Fruit fly (Drosophila melanogaster) whole organism, embryonic: ENCODE results near the gene CG4218.

Experiments used
- Elba2 ChIP-seq: fragments of 200-800 bp; sonication (Bioruptor generic); optimal IDR thresholded peaks from 3 replicates; lab custom pipeline; 2016; ENCODE audit warnings: missing biosample characterization, missing genetic modification characterization
- HLH3B ChIP-seq: fragments of 200-800 bp; sonication (Bioruptor generic); IDR thresholded peaks from 2 replicates; pipeline ENCODE4 v1.3.6; 2022; ENCODE audit warnings: missing biosample characterization, missing genetic modification characterization
- HLHmδ ChIP-seq: fragments of 200-800 bp; sonication (Bioruptor generic); optimal IDR thresholded peaks from 2 replicates; lab custom pipeline; 2018; ENCODE audit warnings: missing biosample characterization, mild to moderate bottlenecking, missing genetic modification characterization, moderate library complexity
- Nf-YA ChIP-seq: fragments of 200-800 bp; sonication (Bioruptor generic); IDR thresholded peaks from 2 replicates; pipeline ENCODE4 v1.3.6; 2022; ENCODE audit warnings: missing biosample characterization, missing genetic modification characterization
- Side ChIP-seq: fragments of 200-800 bp; sonication (Bioruptor generic); optimal IDR thresholded peaks from 2 replicates; lab custom pipeline; 2016; ENCODE audit warnings: missing biosample characterization, missing genetic modification characterization
- h ChIP-seq: fragments of >200 bp; optimal IDR thresholded peaks from 2 replicates; lab custom pipeline; 2017
- p53 ChIP-seq: fragments of 200-800 bp; sonication (Bioruptor generic); optimal IDR thresholded peaks from 2 replicates; lab custom pipeline; 2016; ENCODE audit warnings: missing biosample characterization, missing genetic modification characterization

DNA sequence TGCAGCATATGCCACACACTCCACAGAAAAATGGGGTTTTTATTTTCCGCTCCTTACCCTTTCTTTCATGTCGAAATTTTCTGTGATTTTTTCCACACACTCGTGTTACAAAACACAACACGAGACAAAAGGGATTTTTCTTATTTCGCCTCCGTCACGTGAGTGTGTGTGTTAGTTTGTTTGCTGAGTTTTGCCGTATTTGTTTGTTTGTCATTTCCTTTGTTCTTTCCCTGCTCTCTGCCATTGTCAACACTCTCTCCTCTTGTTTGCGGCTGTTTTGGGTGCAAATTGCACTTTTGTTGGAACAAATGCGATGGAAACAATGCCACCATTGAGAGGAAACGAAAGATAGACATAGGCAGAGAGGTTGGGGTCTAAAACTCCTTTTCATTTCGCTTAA is 30.5 kb upstream of the CG4218 start:
- TF ChIP-seq p53 (GFP tag; lab: Kevin White, UChicago) (no peak), Nf-YA (GFP tag; lab: Robert Waterston, UW) (no peak), Elba2 (GFP tag; lab: Kevin White, UChicago) (no peak), h (lab: Kevin White, UChicago) (no peak), HLHmδ (GFP tag; lab: Kevin White, UChicago) (no peak), Side (GFP tag; lab: Kevin White, UChicago) (no peak), HLH3B (GFP tag; lab: Robert Waterston, UW) (no peak)
